Fruit fly (Drosophila melanogaster) whole organism, embryonic: Measurements from ENCODE around the gene GNBP3.

Experiments
- Aef1 ChIP-seq: fragments of 200-800 bp; sonication (Bioruptor generic); IDR thresholded peaks from 3 replicates; pipeline ENCODE4 v1.3.6; 2022; ENCODE audit warnings: missing biosample characterization, missing genetic modification characterization
- Asciz ChIP-seq: fragments of 200-800 bp; sonication (Bioruptor generic); optimal IDR thresholded peaks from 2 replicates; lab custom pipeline; 2017; ENCODE audit warnings: missing biosample characterization, mild to moderate bottlenecking, missing genetic modification characterization, missing genetic modification reagents
- Atf-2 ChIP-seq: fragments of 200-800 bp; sonication (Bioruptor generic); optimal IDR thresholded peaks from 2 replicates; lab custom pipeline; 2016; ENCODE audit warnings: missing biosample characterization, missing genetic modification characterization
- B-H1 ChIP-seq: fragments of 200-800 bp; sonication (Bioruptor generic); IDR thresholded peaks from 3 replicates; pipeline ENCODE4 v1.3.6; 2022; ENCODE audit warnings: missing biosample characterization, missing genetic modification characterization
- CG10321 ChIP-seq: fragments of 200-800 bp; sonication (Bioruptor generic); IDR thresholded peaks from 2 replicates; pipeline ENCODE4 v1.3.6; 2022; ENCODE audit warnings: missing biosample characterization, missing genetic modification characterization
- CG11085 ChIP-seq: fragments of 200-800 bp; sonication (Bioruptor generic); IDR thresholded peaks from 2 replicates; pipeline ENCODE4 v1.3.6; 2022; ENCODE audit warnings: missing biosample characterization, missing genetic modification characterization
- CG12236 ChIP-seq: fragments of 200-800 bp; sonication (Bioruptor generic); optimal IDR thresholded peaks from 2 replicates; lab custom pipeline; 2016; ENCODE audit warnings: missing biosample characterization, missing genetic modification characterization
- CG1647 ChIP-seq: fragments of 200-800 bp; sonication (Bioruptor generic); optimal IDR thresholded peaks from 3 replicates; lab custom pipeline; 2016; ENCODE audit warnings: missing biosample characterization, missing genetic modification characterization
- CG17385 ChIP-seq: fragments of 200-800 bp; sonication (Bioruptor generic); optimal IDR thresholded peaks from 3 replicates; lab custom pipeline; 2018; ENCODE audit warnings: missing biosample characterization, mild to moderate bottlenecking, missing genetic modification characterization
- CG2202 ChIP-seq: fragments of 200-800 bp; sonication (Bioruptor generic); optimal IDR thresholded peaks from 2 replicates; lab custom pipeline; 2018; ENCODE audit warnings: missing biosample characterization, mild to moderate bottlenecking, missing genetic modification characterization
- CG32767 ChIP-seq: fragments of 200-800 bp; sonication (Bioruptor generic); IDR thresholded peaks from 2 replicates; pipeline ENCODE4 v1.3.6; 2022; ENCODE audit warnings: missing biosample characterization, missing genetic modification characterization
- CG3281 ChIP-seq: fragments of 200-800 bp; sonication (Bioruptor generic); optimal IDR thresholded peaks from 3 replicates; lab custom pipeline; 2017; ENCODE audit warnings: missing biosample characterization, mild to moderate bottlenecking, missing genetic modification characterization
- CG3407 ChIP-seq: fragments of 200-800 bp; sonication (Bioruptor generic); optimal IDR thresholded peaks from 2 replicates; lab custom pipeline; 2018; ENCODE audit warnings: missing biosample characterization, mild to moderate bottlenecking, missing genetic modification characterization
- CG42726 ChIP-seq: fragments of 200-800 bp; sonication (Bioruptor generic); IDR thresholded peaks from 2 replicates; pipeline ENCODE4 v1.3.6; 2022; ENCODE audit warnings: missing biosample characterization, missing genetic modification characterization; ENCODE audit not compliant: partially characterized antibody
- CG4424 ChIP-seq: fragments of 200-800 bp; sonication (Bioruptor generic); optimal IDR thresholded peaks from 3 replicates; lab custom pipeline; 2016; ENCODE audit warnings: missing biosample characterization, missing genetic modification characterization
- CG6175 ChIP-seq: fragments of 200-800 bp; sonication (Bioruptor generic); IDR thresholded peaks from 3 replicates; pipeline ENCODE4 v1.3.6; 2022; ENCODE audit warnings: missing biosample characterization, missing genetic modification characterization
- CG6254 ChIP-seq: fragments of 200-800 bp; sonication (Bioruptor generic); optimal IDR thresholded peaks from 3 replicates; lab custom pipeline; 2017; ENCODE audit warnings: mild to moderate bottlenecking, missing biosample characterization, missing genetic modification reagents, missing genetic modification characterization
- CG6689 ChIP-seq: fragments of 200-800 bp; sonication (Bioruptor generic); IDR thresholded peaks from 2 replicates; pipeline ENCODE4 v1.3.6; 2022; ENCODE audit warnings: missing biosample characterization, missing genetic modification characterization
- CG6765 ChIP-seq: fragments of 200-800 bp; sonication (Bioruptor generic); optimal IDR thresholded peaks from 3 replicates; lab custom pipeline; 2017; ENCODE audit warnings: missing biosample characterization, mild to moderate bottlenecking, missing genetic modification characterization
- CG6854 ChIP-seq: fragments of 200-800 bp; sonication (Bioruptor generic); optimal IDR thresholded peaks from 3 replicates; lab custom pipeline; 2017; ENCODE audit warnings: missing biosample characterization, mild to moderate bottlenecking, missing genetic modification characterization
- CG8388 ChIP-seq: fragments of 200-800 bp; sonication (Bioruptor generic); optimal IDR thresholded peaks from 2 replicates; lab custom pipeline; 2019; ENCODE audit warnings: missing biosample characterization, mild to moderate bottlenecking, missing genetic modification characterization, moderate library complexity
- Doc3 ChIP-seq: fragments of 200-800 bp; sonication (Bioruptor generic); IDR thresholded peaks from 3 replicates; pipeline ENCODE4 v1.3.6; 2022; ENCODE audit warnings: missing biosample characterization, missing genetic modification characterization; ENCODE audit not compliant: partially characterized antibody
- Eip74EF ChIP-seq, 2 experiments: fragments of 200-800 bp in 1 of 2; fragments of >200 bp in 1 of 2; sonication (Bioruptor generic) in 1 of 2; optimal IDR thresholded peaks; 2 replicates each; lab custom pipeline; 2017 to 2019; ENCODE audit warnings: missing biosample characterization in 2 of 2, missing genetic modification characterization in 2 of 2, mild to moderate bottlenecking in 1 of 2, moderate library complexity in 1 of 2
- Ets97D ChIP-seq: fragments of 200-800 bp; sonication (Bioruptor generic); optimal IDR thresholded peaks from 3 replicates; lab custom pipeline; 2016; ENCODE audit warnings: missing biosample characterization, missing genetic modification characterization
- Hey ChIP-seq: fragments of 200-800 bp; sonication (Bioruptor generic); optimal IDR thresholded peaks from 3 replicates; lab custom pipeline; 2018; ENCODE audit warnings: missing biosample characterization, mild to moderate bottlenecking, missing genetic modification characterization
- Hsf ChIP-seq: fragments of 200-800 bp; sonication (Bioruptor generic); optimal IDR thresholded peaks from 3 replicates; lab custom pipeline; 2016; ENCODE audit warnings: missing biosample characterization, missing genetic modification characterization
- Kr ChIP-seq: fragments of 200-800 bp; sonication (Bioruptor generic); optimal IDR thresholded peaks from 2 replicates; lab custom pipeline; 2017; ENCODE audit warnings: missing biosample characterization, mild to moderate bottlenecking, missing genetic modification characterization
- Ravus ChIP-seq: fragments of 200-800 bp; sonication (Bioruptor generic); IDR thresholded peaks from 2 replicates; pipeline ENCODE4 v1.3.6; 2022; ENCODE audit warnings: missing biosample characterization, missing genetic modification characterization
- Side ChIP-seq: fragments of 200-800 bp; sonication (Bioruptor generic); optimal IDR thresholded peaks from 2 replicates; lab custom pipeline; 2016; ENCODE audit warnings: missing biosample characterization, missing genetic modification characterization
- Sry-δ ChIP-seq: fragments of 200-800 bp; sonication (Bioruptor generic); optimal IDR thresholded peaks from 2 replicates; lab custom pipeline; 2016; ENCODE audit warnings: missing biosample characterization, missing genetic modification characterization
- cg ChIP-seq: fragments of 200-800 bp; sonication (Bioruptor generic); optimal IDR thresholded peaks from 3 replicates; lab custom pipeline; 2019; ENCODE audit warnings: missing biosample characterization, mild to moderate bottlenecking, missing genetic modification characterization, moderate library complexity
- da ChIP-seq: fragments of 200-800 bp; sonication (Bioruptor generic); optimal IDR thresholded peaks from 2 replicates; lab custom pipeline; 2016; ENCODE audit warnings: missing biosample characterization, missing genetic modification characterization
- danr ChIP-seq: fragments of 200-800 bp; sonication (Bioruptor generic); IDR thresholded peaks from 2 replicates; pipeline ENCODE4 v1.3.6; 2022; ENCODE audit warnings: missing biosample characterization, missing genetic modification characterization
- dysf ChIP-seq: fragments of 200-800 bp; sonication (Bioruptor generic); IDR thresholded peaks from 3 replicates; pipeline ENCODE4 v1.3.6; 2022; ENCODE audit warnings: missing biosample characterization, missing genetic modification characterization
- ems ChIP-seq: fragments of 200-800 bp; sonication (Bioruptor generic); optimal IDR thresholded peaks from 3 replicates; lab custom pipeline; 2016; ENCODE audit warnings: missing biosample characterization, missing genetic modification characterization
- eve ChIP-seq, 2 experiments: fragments of >200 bp; optimal IDR thresholded peaks; 2 replicates each; lab custom pipeline; 2017; ENCODE audit warnings: missing biosample characterization in 2 of 2, missing genetic modification characterization in 2 of 2
- eyg ChIP-seq: fragments of 200-800 bp; sonication (Bioruptor generic); optimal IDR thresholded peaks from 3 replicates; lab custom pipeline; 2016; ENCODE audit warnings: missing biosample characterization, missing genetic modification characterization
- ftz-f1 ChIP-seq: fragments of 200-800 bp; sonication (Bioruptor generic); optimal IDR thresholded peaks from 2 replicates; lab custom pipeline; 2016; ENCODE audit warnings: missing biosample characterization, missing genetic modification characterization
- gcm2 ChIP-seq: fragments of 200-800 bp; sonication (Bioruptor generic); optimal IDR thresholded peaks from 2 replicates; lab custom pipeline; 2016; ENCODE audit warnings: missing biosample characterization, missing genetic modification characterization
- gt ChIP-seq: fragments of 200-800 bp; sonication (Bioruptor generic); IDR thresholded peaks from 2 replicates; pipeline ENCODE4 v1.3.6; 2022; ENCODE audit warnings: missing biosample characterization, missing genetic modification characterization
- luna ChIP-seq: fragments of 200-800 bp; sonication (Bioruptor generic); optimal IDR thresholded peaks from 2 replicates; lab custom pipeline; 2016; ENCODE audit warnings: missing biosample characterization, missing genetic modification characterization
- nerfin-2 ChIP-seq: fragments of 200-800 bp; sonication (Bioruptor generic); IDR thresholded peaks from 2 replicates; pipeline ENCODE4 v1.3.6; 2022; ENCODE audit warnings: missing biosample characterization, missing genetic modification characterization; ENCODE audit not compliant: partially characterized antibody
- org-1 ChIP-seq: fragments of 200-800 bp; sonication (Bioruptor generic); optimal IDR thresholded peaks from 2 replicates; lab custom pipeline; 2017; ENCODE audit warnings: missing biosample characterization, missing genetic modification characterization
- pros ChIP-seq: fragments of 200-800 bp; sonication (Bioruptor generic); optimal IDR thresholded peaks from 3 replicates; lab custom pipeline; 2019; ENCODE audit warnings: missing biosample characterization, mild to moderate bottlenecking, missing genetic modification characterization, moderate library complexity
- schlank ChIP-seq: fragments of 200-800 bp; sonication (Bioruptor generic); optimal IDR thresholded peaks from 2 replicates; lab custom pipeline; 2018; ENCODE audit warnings: missing biosample characterization, mild to moderate bottlenecking, missing genetic modification characterization
- seq ChIP-seq: fragments of 200-800 bp; sonication (Bioruptor generic); IDR thresholded peaks from 2 replicates; pipeline ENCODE4 v1.3.6; 2022; ENCODE audit warnings: missing biosample characterization, missing genetic modification characterization
- so ChIP-seq: fragments of 200-800 bp; sonication (Bioruptor generic); IDR thresholded peaks from 3 replicates; pipeline ENCODE4 v1.3.6; 2022; ENCODE audit warnings: missing biosample characterization, missing genetic modification characterization
- stwl ChIP-seq: fragments of 200-800 bp; sonication (Bioruptor generic); optimal IDR thresholded peaks from 3 replicates; lab custom pipeline; 2018; ENCODE audit warnings: missing biosample characterization, mild to moderate bottlenecking, missing genetic modification characterization, moderate library complexity
- toy ChIP-seq: fragments of 200-800 bp; sonication (Bioruptor generic); IDR thresholded peaks from 2 replicates; pipeline ENCODE4 v1.3.6; 2022; ENCODE audit warnings: missing biosample characterization, missing genetic modification characterization
- wek ChIP-seq: fragments of 200-800 bp; sonication (Bioruptor generic); optimal IDR thresholded peaks from 3 replicates; lab custom pipeline; 2018; ENCODE audit warnings: missing biosample characterization, mild to moderate bottlenecking, missing genetic modification characterization, moderate library complexity
- zen2 ChIP-seq: fragments of 200-800 bp; sonication (Bioruptor generic); IDR thresholded peaks from 3 replicates; pipeline ENCODE4 v1.3.6; 2022; ENCODE audit warnings: missing biosample characterization, missing genetic modification characterization; ENCODE audit not compliant: partially characterized antibody

GNBP3 gene

dm6 chr3L:8920710-8921109, 34.1 kb upstream of the GNBP3 start (continued):
- TF ChIP-seq CG1647 = peak; percentile 12
- TF ChIP-seq danr (GFP tag; lab: Robert Waterston, UW) = peak; percentile 47; the same call in 1 of the 2 replicates
- TF ChIP-seq CG6765 (GFP tag; lab: Kevin White, UChicago) = peak; percentile 45
- peak; percentile 35 for TF ChIP-seq gcm2
- no peak for TF ChIP-seq eyg
- no peak for TF ChIP-seq Atf-2 (GFP tag; lab: Kevin White, UChicago)
- no peak for TF ChIP-seq wek (GFP tag; lab: Kevin White, UChicago)
- no peak for TF ChIP-seq CG11085
- TF ChIP-seq Sry-δ (GFP tag; lab: Kevin White, UChicago) = peak; percentile 11
- TF ChIP-seq Kr (GFP tag; lab: Kevin White, UChicago) = no peak
- peak in 1 of 2 experiments; percentile 50 for TF ChIP-seq Eip74EF (GFP tag; optimal IDR thresholded peaks at IDR 0.05; lab: Kevin White, UChicago)
- TF ChIP-seq schlank = no peak
- TF ChIP-seq dysf = peak; percentile 85
- TF ChIP-seq CG12236 (GFP tag; lab: Kevin White, UChicago) = peak; percentile 20
- peak; percentile 51 for TF ChIP-seq Hsf
- no peak; the same call in 1 of the 2 replicates for TF ChIP-seq toy (GFP tag; lab: Robert Waterston, UW)
- TF ChIP-seq stwl (tag; lab: Kevin White, UChicago) = no peak
- TF ChIP-seq CG42726 (GFP tag; lab: Robert Waterston, UW) = no peak
- TF ChIP-seq CG3407 = peak; percentile 24
- TF ChIP-seq CG8388 (GFP tag; lab: Kevin White, UChicago) = peak; percentile 59
- TF ChIP-seq luna = no peak
- peak; percentile 66 for TF ChIP-seq CG3281
- peak; percentile 62 for TF ChIP-seq seq (GFP tag; lab: Robert Waterston, UW)
- no peak for TF ChIP-seq pros (GFP tag; lab: Kevin White, UChicago)
- TF ChIP-seq cg = no peak
- TF ChIP-seq CG6854 (GFP tag; lab: Kevin White, UChicago) = no peak
- no peak for TF ChIP-seq CG6175 (GFP tag; lab: Robert Waterston, UW)
- no peak for TF ChIP-seq CG10321
- peak; percentile 51; the same call in 1 of the 2 replicates for TF ChIP-seq Ravus (GFP tag; lab: Robert Waterston, UW)
- peak; percentile 60; the same call in 2 of the 3 replicates for TF ChIP-seq B-H1 (GFP tag; lab: Robert Waterston, UW)
- peak; percentile 59 for TF ChIP-seq Asciz (GFP tag; lab: Kevin White, UChicago)
- TF ChIP-seq eve (GFP tag; optimal IDR thresholded peaks at IDR 0.05; lab: Kevin White, UChicago) = peak in 1 of 2 experiments; percentile 59
- no peak for TF ChIP-seq da
- peak; percentile 48 for TF ChIP-seq Side (GFP tag; lab: Kevin White, UChicago)
- peak; percentile 59 for TF ChIP-seq CG17385 (GFP tag; lab: Kevin White, UChicago)
- no peak for TF ChIP-seq nerfin-2 (GFP tag; lab: Robert Waterston, UW)
- TF ChIP-seq CG32767 = no peak
- TF ChIP-seq so (GFP tag; lab: Robert Waterston, UW) = peak; percentile 75; the same call in 1 of the 3 replicates
- TF ChIP-seq zen2 (GFP tag; lab: Robert Waterston, UW) = no peak
- no peak for TF ChIP-seq ftz-f1
- peak; percentile 22 for TF ChIP-seq CG6254 (GFP tag; lab: Kevin White, UChicago)
- no peak for TF ChIP-seq Hey (tag; lab: Kevin White, UChicago)
- TF ChIP-seq Ets97D (GFP tag; lab: Kevin White, UChicago) = no peak
- TF ChIP-seq CG2202 = no peak
- TF ChIP-seq org-1 = peak; percentile 54
- peak; percentile 60 for TF ChIP-seq ems (GFP tag; lab: Kevin White, UChicago)
- no peak for TF ChIP-seq Doc3 (GFP tag; lab: Robert Waterston, UW)
- peak; percentile 66 for TF ChIP-seq CG6689
- no peak for TF ChIP-seq gt (GFP tag; lab: Robert Waterston, UW)
- peak; percentile 62 for TF ChIP-seq Aef1 (GFP tag; lab: Robert Waterston, UW)
- peak; percentile 66 for TF ChIP-seq CG4424 (GFP tag; lab: Kevin White, UChicago)
